Worm (Caenorhabditis elegans): ENCODE data around the gene thk-1.

ce11 chrIV:10311115-10311514, 29.7 kb upstream of the thk-1 start:
- TF ChIP-seq nhr-28 (tag; optimal IDR thresholded peaks at IDR 0.05) (no peak), cey-2 (tag; optimal IDR thresholded peaks at IDR 0.05; ENCODE audit: borderline replicate concordance, insufficient read depth) (no peak), jun-1 (tag; optimal IDR thresholded peaks at IDR 0.05) (no peak), hif-1 (tag; optimal IDR thresholded peaks at IDR 0.05) (no peak), ama-1 (optimal IDR thresholded peaks at IDR 0.05) (no peak), rbr-2 (tag; optimal IDR thresholded peaks at IDR 0.05) (no peak)
